Fruit fly (Drosophila melanogaster) whole organism, embryonic: ENCODE results near the gene ss.
A peak's percentile ranks its signal among the peaks of the same experiment; 100 is the strongest.

Experiments used
- Atf6 ChIP-seq: fragments of 200-800 bp; sonication (Bioruptor generic); IDR thresholded peaks from 2 replicates; pipeline ENCODE4 v1.3.6; 2022; ENCODE audit warnings: missing biosample characterization, missing genetic modification characterization
- CG12299 ChIP-seq: fragments of 200-800 bp; sonication (Bioruptor generic); optimal IDR thresholded peaks from 2 replicates; lab custom pipeline; 2018; ENCODE audit warnings: missing biosample characterization, mild to moderate bottlenecking, missing genetic modification characterization
- CG15073 ChIP-seq: fragments of 200-800 bp; sonication (Bioruptor generic); optimal IDR thresholded peaks from 2 replicates; lab custom pipeline; 2016; ENCODE audit warnings: missing biosample characterization, missing genetic modification characterization
- CG1602 ChIP-seq: fragments of 200-800 bp; sonication (Bioruptor generic); optimal IDR thresholded peaks from 3 replicates; lab custom pipeline; 2016; ENCODE audit warnings: missing biosample characterization, missing genetic modification characterization
- CG18262 ChIP-seq: fragments of 200-800 bp; optimal IDR thresholded peaks from 3 replicates; lab custom pipeline; 2019; ENCODE audit warnings: missing biosample characterization, mild to moderate bottlenecking, missing genetic modification characterization, moderate library complexity
- CG2120 ChIP-seq: fragments of 200-800 bp; sonication (Bioruptor generic); optimal IDR thresholded peaks from 3 replicates; lab custom pipeline; 2016; ENCODE audit warnings: missing biosample characterization, missing genetic modification characterization
- CG30020 ChIP-seq: fragments of 200-800 bp; optimal IDR thresholded peaks from 2 replicates; lab custom pipeline; 2019; ENCODE audit warnings: missing biosample characterization, mild to moderate bottlenecking, missing genetic modification characterization, moderate library complexity
- CG3163 ChIP-seq: fragments of 200-800 bp; sonication (Bioruptor generic); optimal IDR thresholded peaks from 3 replicates; lab custom pipeline; 2016; ENCODE audit warnings: missing biosample characterization, missing genetic modification characterization
- CG33213 ChIP-seq: fragments of 200-800 bp; sonication (Bioruptor generic); optimal IDR thresholded peaks from 3 replicates; lab custom pipeline; 2016; ENCODE audit warnings: missing biosample characterization, missing genetic modification characterization
- CG4282 ChIP-seq: fragments of 200-800 bp; sonication (Bioruptor generic); optimal IDR thresholded peaks from 2 replicates; lab custom pipeline; 2016; ENCODE audit warnings: missing biosample characterization, missing genetic modification characterization
- CG4707 ChIP-seq: fragments of 200-800 bp; sonication (Bioruptor generic); optimal IDR thresholded peaks from 2 replicates; lab custom pipeline; 2018; ENCODE audit warnings: missing biosample characterization, mild to moderate bottlenecking, missing genetic modification characterization, moderate library complexity
- CG4730 ChIP-seq: fragments of 200-800 bp; sonication (Bioruptor generic); IDR thresholded peaks from 2 replicates; pipeline ENCODE4 v1.3.6; 2022; ENCODE audit warnings: missing biosample characterization, missing genetic modification characterization
- CG4854 ChIP-seq: fragments of 200-800 bp; sonication (Bioruptor generic); optimal IDR thresholded peaks from 2 replicates; lab custom pipeline; 2016; ENCODE audit warnings: missing biosample characterization, missing genetic modification characterization, inconsistent platforms
- CG7786 ChIP-seq: fragments of 200-800 bp; sonication (Bioruptor generic); optimal IDR thresholded peaks from 2 replicates; lab custom pipeline; 2016; ENCODE audit warnings: missing biosample characterization, missing genetic modification characterization
- Chrac-16 ChIP-seq: fragments of 200-800 bp; sonication (Bioruptor generic); optimal IDR thresholded peaks from 3 replicates; lab custom pipeline; 2016; ENCODE audit warnings: missing biosample characterization, missing genetic modification characterization
- Drgx ChIP-seq: fragments of 200-800 bp; sonication (Bioruptor generic); IDR thresholded peaks from 2 replicates; pipeline ENCODE4 v1.3.6; 2022; ENCODE audit warnings: missing biosample characterization, missing genetic modification characterization
- GATAe ChIP-seq: fragments of 200-800 bp; sonication (Bioruptor generic); conservative IDR thresholded peaks from 2 replicates; pipeline ENCODE4 v1.3.6; 2022; ENCODE audit warnings: missing biosample characterization, missing genetic modification characterization
- Jarid2 ChIP-seq: fragments of 200-800 bp; sonication (Bioruptor generic); optimal IDR thresholded peaks from 3 replicates; lab custom pipeline; 2017; ENCODE audit warnings: mild to moderate bottlenecking, missing biosample characterization, missing genetic modification reagents, missing genetic modification characterization
- Med ChIP-seq: fragments of 200-800 bp; sonication (Bioruptor generic); peaks from one replicate; lab custom pipeline; 2016; ENCODE audit warnings: missing biosample characterization, missing genetic modification characterization, mild to moderate bottlenecking, inconsistent platforms, moderate library complexity
- Pdp1 ChIP-seq, 2 experiments: fragments of 200-800 bp; sonication (Bioruptor generic); optimal IDR thresholded peaks; 3 replicates each; lab custom pipeline; 2016; ENCODE audit warnings: missing biosample characterization in 2 of 2, missing genetic modification characterization in 2 of 2, mild to moderate bottlenecking in 1 of 2, moderate library complexity in 1 of 2
- Poxn ChIP-seq: fragments of 200-800 bp; sonication (Bioruptor generic); IDR thresholded peaks from 2 replicates; pipeline ENCODE4 v1.3.6; 2022; ENCODE audit warnings: missing biosample characterization, missing genetic modification characterization
- Sin3A ChIP-seq: fragments of >200 bp; optimal IDR thresholded peaks from 2 replicates; lab custom pipeline; 2018
- Sox102F ChIP-seq: fragments of 200-800 bp; sonication (Bioruptor generic); optimal IDR thresholded peaks from 2 replicates; lab custom pipeline; 2018; ENCODE audit warnings: missing biosample characterization, mild to moderate bottlenecking, missing genetic modification characterization, moderate library complexity
- Taf1 ChIP-seq: fragments of 200-800 bp; sonication (Bioruptor generic); IDR thresholded peaks from 2 replicates; pipeline ENCODE4 v1.3.6; 2022; ENCODE audit warnings: missing biosample characterization, missing genetic modification characterization
- bsh ChIP-seq, 2 experiments: fragments of 200-800 bp; sonication (Bioruptor generic); optimal IDR thresholded peaks; 2 replicates each; lab custom pipeline; 2017 to 2018; ENCODE audit warnings: mild to moderate bottlenecking in 2 of 2, missing biosample characterization in 2 of 2, missing genetic modification characterization in 2 of 2, moderate library complexity in 1 of 2
- eyg ChIP-seq: fragments of 200-800 bp; sonication (Bioruptor generic); optimal IDR thresholded peaks from 3 replicates; lab custom pipeline; 2016; ENCODE audit warnings: missing biosample characterization, missing genetic modification characterization
- h ChIP-seq: fragments of >200 bp; optimal IDR thresholded peaks from 2 replicates; lab custom pipeline; 2017
- hb ChIP-seq: fragments of 200-800 bp; sonication (Bioruptor generic); IDR thresholded peaks from 3 replicates; pipeline ENCODE4 v1.3.6; 2022; ENCODE audit warnings: missing biosample characterization, missing genetic modification characterization; ENCODE audit not compliant: partially characterized antibody
- insv ChIP-seq, 2 experiments: fragments of 200-800 bp; sonication (Bioruptor generic); optimal IDR thresholded peaks; 3 replicates each; lab custom pipeline; 2016 to 2018; ENCODE audit warnings: missing biosample characterization in 2 of 2, missing genetic modification characterization in 2 of 2
- kni ChIP-seq: fragments of 200-800 bp; sonication (Bioruptor generic); optimal IDR thresholded peaks from 3 replicates; lab custom pipeline; 2017; ENCODE audit warnings: mild to moderate bottlenecking, missing biosample characterization, missing genetic modification reagents, missing genetic modification characterization
- nmo ChIP-seq: fragments of 200-800 bp; sonication (Bioruptor generic); optimal IDR thresholded peaks from 2 replicates; lab custom pipeline; 2018; ENCODE audit warnings: missing biosample characterization, mild to moderate bottlenecking, missing genetic modification characterization, moderate library complexity
- nom ChIP-seq: fragments of 200-800 bp; sonication (Bioruptor generic); optimal IDR thresholded peaks from 2 replicates; lab custom pipeline; 2017; ENCODE audit warnings: missing biosample characterization, missing genetic modification characterization, mild to moderate bottlenecking, moderate library complexity, missing genetic modification reagents
- ranshi ChIP-seq: fragments of 200-800 bp; sonication (Bioruptor generic); IDR thresholded peaks from 2 replicates; pipeline ENCODE4 v1.3.6; 2022; ENCODE audit warnings: missing biosample characterization, missing genetic modification characterization
- sens ChIP-seq: fragments of 200-800 bp; sonication (Bioruptor generic); peaks from one replicate; lab custom pipeline; 2016; ENCODE audit warnings: missing biosample characterization, missing genetic modification characterization
- sob ChIP-seq: fragments of 200-800 bp; sonication (Bioruptor generic); IDR thresholded peaks from 2 replicates; pipeline ENCODE4 v1.3.6; 2022; ENCODE audit warnings: missing biosample characterization, missing genetic modification characterization
- sug ChIP-seq: fragments of 200-800 bp; optimal IDR thresholded peaks from 2 replicates; lab custom pipeline; 2019; ENCODE audit warnings: missing biosample characterization, mild to moderate bottlenecking, missing genetic modification characterization, moderate library complexity
- trh ChIP-seq: fragments of 200-800 bp; sonication (Bioruptor generic); optimal IDR thresholded peaks from 2 replicates; lab custom pipeline; 2016; ENCODE audit warnings: missing biosample characterization, missing genetic modification characterization

The ss gene

dm6 chr3R:16341817-16342374 lies 61.6 kb downstream of the ss start, which contains the start of the genes SF2 and pad (continued):
- TF ChIP-seq CG18262 (tag; lab: Kevin White, UChicago) (peak; percentile 78), Jarid2 (peak; percentile 39), sug (tag; lab: Kevin White, UChicago) (peak; percentile 88), CG4282 (GFP tag; lab: Kevin White, UChicago) (peak; percentile 42), GATAe (GFP tag; lab: Robert Waterston, UW) (no peak), sob (GFP tag; lab: Robert Waterston, UW) (peak; percentile 85), h (lab: Kevin White, UChicago) (no peak)

dm6 chr3R:16340610-16341009 lies 62.9 kb downstream of the ss start:
- TF ChIP-seq kni (GFP tag; lab: Kevin White, UChicago) (no peak), Poxn (no peak), Pdp1 (GFP tag; optimal IDR thresholded peaks at IDR 0.05; lab: Kevin White, UChicago) (no peak), sens (GFP tag; lab: Kevin White, UChicago) (peak; percentile 11), nom (GFP tag; lab: Kevin White, UChicago) (peak; percentile 46), Chrac-16 (no peak), eyg (GFP tag; lab: Kevin White, UChicago) (no peak), CG33213 (GFP tag; lab: Kevin White, UChicago) (no peak), Med (GFP tag; lab: Kevin White, UChicago) (peak; percentile 49), CG2120 (GFP tag; lab: Kevin White, UChicago) (no peak), CG7786 (no peak), CG30020 (tag; lab: Kevin White, UChicago) (no peak), Sin3A (lab: Kevin White, UChicago) (no peak), bsh (GFP tag; optimal IDR thresholded peaks at IDR 0.05; lab: Kevin White, UChicago) (peak in 1 of 2 experiments; percentile 15), Sox102F (GFP tag; lab: Kevin White, UChicago) (no peak), CG4854 (GFP tag; lab: Kevin White, UChicago) (no peak), Drgx (GFP tag; lab: Robert Waterston, UW) (peak; percentile 45)

- no peak for TF ChIP-seq CG3163 (GFP tag; lab: Kevin White, UChicago)
- TF ChIP-seq eyg (GFP tag; lab: Kevin White, UChicago): no peak
- no peak for TF ChIP-seq Taf1 (GFP tag; lab: Robert Waterston, UW)
- no peak for TF ChIP-seq CG4707 (GFP tag; lab: Kevin White, UChicago)
- 0 out of 2 replicates have a peak, but pooled peaks have one; percentile 22 for TF ChIP-seq ranshi (GFP tag; lab: Robert Waterston, UW)
- 0 out of 2 replicates have a peak, but pooled peaks have one; percentile 29 for TF ChIP-seq Atf6 (GFP tag; lab: Robert Waterston, UW)
- no peak for TF ChIP-seq CG4730 (GFP tag; lab: Robert Waterston, UW)
- no peak for TF ChIP-seq nmo (GFP tag; lab: Kevin White, UChicago)
- TF ChIP-seq CG12299 (tag; lab: Kevin White, UChicago): no peak
- TF ChIP-seq hb (GFP tag; lab: Robert Waterston, UW): 0 out of 3 replicates have a peak, but pooled peaks have one; percentile 12
- TF ChIP-seq trh (GFP tag; lab: Kevin White, UChicago): no peak
- TF ChIP-seq sob (GFP tag; lab: Robert Waterston, UW): no peak
- no peak for TF ChIP-seq CG1602
- no peak for TF ChIP-seq insv (GFP tag; optimal IDR thresholded peaks at IDR 0.05; lab: Kevin White, UChicago)
- no peak for TF ChIP-seq CG15073 (GFP tag; lab: Kevin White, UChicago)
Measured at dm6 chr3R:16339475-16339874, 64.0 kb downstream of the ss start, which contains the start of gene Sulf1. Gene Sulf1, minus strand, starts transcription at chr3R:16339575.
